Worm (Caenorhabditis elegans) whole organism, L3 larva: ENCODE results near the gene ttc-7.

Experiments
- ZK546.5 ChIP-seq: sonication (generic microtip); optimal IDR thresholded peaks from 2 replicates; lab custom pipeline; 2017; ENCODE audit warnings: missing biosample characterization, missing genetic modification characterization
- aly-2 ChIP-seq: fragments of 150-350 bp; optimal IDR thresholded peaks from 2 replicates; lab custom pipeline; 2014; ENCODE audit warnings: missing biosample characterization, missing genetic modification characterization
- ceh-28 ChIP-seq: fragments of 150-350 bp; optimal IDR thresholded peaks from 2 replicates; lab custom pipeline; 2014; ENCODE audit warnings: missing biosample characterization, missing genetic modification reagents, missing genetic modification characterization
- daf-12 ChIP-seq: fragments of 150-350 bp; optimal IDR thresholded peaks from 2 replicates; lab custom pipeline; 2014; ENCODE audit warnings: missing biosample characterization, missing genetic modification reagents, missing genetic modification characterization
- elt-1 ChIP-seq: fragments of 150-350 bp; optimal IDR thresholded peaks from 2 replicates; lab custom pipeline; 2014; ENCODE audit warnings: missing biosample characterization, missing genetic modification characterization
- eor-1 ChIP-seq, 2 experiments: fragments of 150-350 bp; optimal IDR thresholded peaks; 2 replicates each; lab custom pipeline; 2014 to 2018; ENCODE audit warnings: missing biosample characterization in 2 of 2, missing genetic modification characterization in 2 of 2
- fkh-10 ChIP-seq: sonication (generic microtip); optimal IDR thresholded peaks from 2 replicates; lab custom pipeline; 2017; ENCODE audit warnings: missing biosample characterization, missing genetic modification reagents, missing genetic modification characterization
- fkh-2 ChIP-seq: fragments of 150-350 bp; optimal IDR thresholded peaks from 2 replicates; lab custom pipeline; 2014; ENCODE audit warnings: missing biosample characterization, missing genetic modification reagents, missing genetic modification characterization
- fos-1 ChIP-seq: fragments of 150-350 bp; optimal IDR thresholded peaks from 2 replicates; lab custom pipeline; 2014; ENCODE audit warnings: missing biosample characterization, missing genetic modification characterization
- lin-15B ChIP-seq: fragments of 150-350 bp; optimal IDR thresholded peaks from 2 replicates; lab custom pipeline; 2014; ENCODE audit warnings: missing biosample characterization, missing genetic modification characterization
- lsy-12 ChIP-seq: sonication (generic microtip); optimal IDR thresholded peaks from 2 replicates; lab custom pipeline; 2016; ENCODE audit warnings: mild to moderate bottlenecking, missing genetic modification characterization, missing compliant biosample characterization
- nhr-237 ChIP-seq: fragments of 150-350 bp; optimal IDR thresholded peaks from 2 replicates; lab custom pipeline; 2014; ENCODE audit warnings: missing biosample characterization, missing genetic modification characterization
- nhr-28 ChIP-seq: fragments of 150-350 bp; optimal IDR thresholded peaks from 2 replicates; lab custom pipeline; 2014; ENCODE audit warnings: missing biosample characterization, missing genetic modification characterization
- sea-2 ChIP-seq: fragments of 150-350 bp; sonication (generic microtip); optimal IDR thresholded peaks from 4 replicates; lab custom pipeline; 2014; ENCODE audit warnings: missing biosample characterization, missing genetic modification reagents, missing genetic modification characterization
- skn-1 ChIP-seq: fragments of 150-350 bp; optimal IDR thresholded peaks from 2 replicates; lab custom pipeline; 2014; ENCODE audit warnings: missing biosample characterization, missing genetic modification characterization
- snpc-4 ChIP-seq: fragments of 150-350 bp; optimal IDR thresholded peaks from 2 replicates; lab custom pipeline; 2014; ENCODE audit warnings: missing biosample characterization, missing genetic modification characterization
- unc-39 ChIP-seq: sonication (generic microtip); optimal IDR thresholded peaks from 4 replicates; lab custom pipeline; 2017; ENCODE audit warnings: missing biosample characterization, missing genetic modification characterization
- ztf-11 ChIP-seq: fragments of 150-350 bp; optimal IDR thresholded peaks from 2 replicates; lab custom pipeline; 2014; ENCODE audit warnings: missing biosample characterization, missing genetic modification characterization

ttc-7 gene

ce11 chrIII:1927230-1927629 is 67.0 kb downstream of the ttc-7 start:
- TF ChIP-seq ceh-28 (tag; lab: Kevin White, UChicago) (no peak), skn-1 (no peak), snpc-4 (tag; lab: Kevin White, UChicago) (no peak), unc-39 (tag; lab: Kevin White, UChicago) (no peak), eor-1 (tag; optimal IDR thresholded peaks at IDR 0.05; lab: Kevin White, UChicago) (no peak), nhr-237 (tag; lab: Kevin White, UChicago) (no peak), aly-2 (no peak), lsy-12 (no peak), ZK546.5 (tag; lab: Kevin White, UChicago) (no peak), elt-1 (no peak), ztf-11 (tag; lab: Kevin White, UChicago) (no peak), fkh-2 (tag; lab: Kevin White, UChicago) (no peak), lin-15B (tag; lab: Kevin White, UChicago) (no peak), nhr-28 (tag; lab: Kevin White, UChicago) (no peak), fkh-10 (GFP tag; lab: Kevin White, UChicago) (no peak), daf-12 (no peak), fos-1 (no peak), sea-2 (GFP tag; lab: Kevin White, UChicago) (no peak)
- TF ChIP-seq, all 47 proteins: peak for 0
